Fruit fly (Drosophila melanogaster): ENCODE measurements around the gene Wnk.
"Not testable (repeated sequence)": the region's sequence is repeated elsewhere in the genome, so short reads cannot be mapped to it uniquely, and the experiment has no call there.

Wnk gene

dm6 chr3L:21501928-21502327 lies 52.8 kb downstream of the Wnk start (continued):
- TF ChIP-seq CG7786 (GFP tag; optimal IDR thresholded peaks at IDR 0.05), result peak; percentile 1
- no peak for TF ChIP-seq Bgb (GFP tag; IDR thresholded peaks at IDR 0.05; ENCODE audit: partially characterized antibody)
- TF ChIP-seq CG7357 (GFP tag; IDR thresholded peaks at IDR 0.05), result no peak
- peak; percentile 30 for TF ChIP-seq Sox102F (GFP tag; optimal IDR thresholded peaks at IDR 0.05)
- no peak for TF ChIP-seq NFAT (GFP tag; IDR thresholded peaks at IDR 0.05)
- TF ChIP-seq BtbVII (GFP tag; optimal IDR thresholded peaks at IDR 0.05), result peak; percentile 5
- no peak for TF ChIP-seq amos (GFP tag; IDR thresholded peaks at IDR 0.05; ENCODE audit: partially characterized antibody)
- peak; percentile 30 for TF ChIP-seq D19B (GFP tag; optimal IDR thresholded peaks at IDR 0.05)

dm6 chr3L:21501172-21501571 lies 53.6 kb downstream of the Wnk start, which contains the start of gene Est-Q:
Gene Est-Q, plus strand, starts transcription at chr3L:21501421.
- TF ChIP-seq grau (tag; optimal IDR thresholded peaks at IDR 0.05) (no peak), seq (GFP tag; IDR thresholded peaks at IDR 0.05) (no peak), oc (tag; optimal IDR thresholded peaks at IDR 0.05) (no peak), CTCF (GFP tag; optimal IDR thresholded peaks at IDR 0.05) (no peak), br (optimal IDR thresholded peaks at IDR 0.05) (no peak), CG12071 (GFP tag; optimal IDR thresholded peaks at IDR 0.05) (no peak), CG14667 (GFP tag; IDR thresholded peaks at IDR 0.05) (no peak), CG17802 (tag; optimal IDR thresholded peaks at IDR 0.05) (no peak), Dad (GFP tag; optimal IDR thresholded peaks at IDR 0.05) (no peak), Mes4 (GFP tag; optimal IDR thresholded peaks at IDR 0.05) (no peak), sens (GFP tag) (peak; percentile 6), Eip74EF (GFP tag; optimal IDR thresholded peaks at IDR 0.05) (no peak), CG14710 (tag; optimal IDR thresholded peaks at IDR 0.05) (no peak), D19B (GFP tag; optimal IDR thresholded peaks at IDR 0.05) (peak; percentile 46), dimm (GFP tag; IDR thresholded peaks at IDR 0.05) (no peak), knrl (GFP tag; IDR thresholded peaks at IDR 0.05; ENCODE audit: partially characterized antibody) (no peak), CG30403 (GFP tag; optimal IDR thresholded peaks at IDR 0.05) (no peak), CG15011 (GFP tag; optimal IDR thresholded peaks at IDR 0.05) (no peak), sug (tag; optimal IDR thresholded peaks at IDR 0.05) (peak; percentile 26), sob (GFP tag; IDR thresholded peaks at IDR 0.05) (no peak), CG10959 (GFP tag; IDR thresholded peaks at IDR 0.05) (no peak)

dm6 chr3L:21498450-21499027 lies 56.2 kb downstream of the Wnk start:
- peak; percentile 4 for TF ChIP-seq CG13894 (tag; optimal IDR thresholded peaks at IDR 0.05)
- TF ChIP-seq Med (GFP tag), result peak; percentile 56
- TF ChIP-seq slbo (GFP tag; IDR thresholded peaks at IDR 0.05), result peak; percentile 46
- TF ChIP-seq Gug (GFP tag; IDR thresholded peaks at IDR 0.05), result 0 out of 4 replicates have a peak, but pooled peaks have one; percentile 23
- not testable (repeated sequence) for TF ChIP-seq CG8290, Trl (GFP tag; optimal IDR thresholded peaks at IDR 0.05)
- peak in 1 of 2 experiments; percentile 8 for TF ChIP-seq CG8290 (tag; optimal IDR thresholded peaks at IDR 0.05)
- peak; percentile 29; the same call in 1 of the 2 replicates for TF ChIP-seq CG9932 (GFP tag; IDR thresholded peaks at IDR 0.05)
- peak; percentile 33 for TF ChIP-seq CG12769 (tag; optimal IDR thresholded peaks at IDR 0.05)
- TF ChIP-seq Dfd (GFP tag; optimal IDR thresholded peaks at IDR 0.05), result peak in 1 of 2 experiments; percentile 69
- 0 out of 2 replicates have a peak, but pooled peaks have one; percentile 33 for TF ChIP-seq chm (GFP tag; IDR thresholded peaks at IDR 0.05)
- peak; percentile 14 for TF ChIP-seq CG10543 (GFP tag; optimal IDR thresholded peaks at IDR 0.05)
- TF ChIP-seq CG6689 (GFP tag; IDR thresholded peaks at IDR 0.05), result 0 out of 2 replicates have a peak, but pooled peaks have one; percentile 6
- TF ChIP-seq Trl (optimal IDR thresholded peaks at IDR 0.05), result peak in 1 of 2 experiments; percentile 33
- peak in 1 of 2 experiments; percentile 40 for TF ChIP-seq Pdp1 (GFP tag; optimal IDR thresholded peaks at IDR 0.05)
- TF ChIP-seq sd (tag; optimal IDR thresholded peaks at IDR 0.05), result peak; percentile 51
- TF ChIP-seq sug (tag; optimal IDR thresholded peaks at IDR 0.05), result peak; percentile 84
- TF ChIP-seq cg (GFP tag; optimal IDR thresholded peaks at IDR 0.05), result peak; percentile 71
- TF ChIP-seq D19A (tag; optimal IDR thresholded peaks at IDR 0.05), result peak; percentile 80
